Worm (Caenorhabditis elegans) whole organism, late embryonic: ENCODE measurements around the gene C47D12.4.

Experiments used
- C08G9.2 ChIP-seq: sonication (generic microtip); optimal IDR thresholded peaks from 2 replicates; lab custom pipeline; 2016; ENCODE audit warnings: mild to moderate bottlenecking, missing genetic modification characterization, moderate library complexity, missing compliant biosample characterization
- Y22D7AL.16 ChIP-seq: sonication (generic microtip); optimal IDR thresholded peaks from 2 replicates; lab custom pipeline; 2016; ENCODE audit warnings: missing genetic modification characterization, missing compliant biosample characterization
- pha-4 ChIP-seq: fragments of 150-350 bp; optimal IDR thresholded peaks from 2 replicates; lab custom pipeline; 2018; ENCODE audit warnings: missing biosample characterization, missing genetic modification reagents, missing genetic modification characterization

- TF ChIP-seq pha-4 (tag; lab: Kevin White, UChicago) = no peak
- TF ChIP-seq Y22D7AL.16 (tag; lab: Kevin White, UChicago) = no peak
- no peak for TF ChIP-seq C08G9.2
These were observed at the start of gene C47D12.4, which contains the start of gene sfxn-1.4 for ce11 chrII:11681136-11681824.
